Worm (Caenorhabditis elegans) whole organism, L4 larva: ENCODE measurements around the gene Y65A5A.1.
A peak's percentile ranks its signal among the peaks of the same experiment; 100 is the strongest.

Experiments used
- D1046.2 ChIP-seq: fragments of 200-800 bp; sonication (Bioruptor generic); IDR thresholded peaks from 2 replicates; pipeline ENCODE4 v1.3.6; 2022; ENCODE audit warnings: missing genetic modification characterization, missing compliant biosample characterization
- F37D6.2 ChIP-seq: sonication (generic microtip); optimal IDR thresholded peaks from 2 replicates; lab custom pipeline; 2016; ENCODE audit warnings: mild to moderate bottlenecking, missing genetic modification characterization, missing compliant biosample characterization
- F44E2.7 ChIP-seq: fragments of 200-800 bp; sonication (Bioruptor generic); IDR thresholded peaks from 2 replicates; pipeline ENCODE4 v2.1.2; 2022; ENCODE audit warnings: missing genetic modification characterization, missing compliant biosample characterization
- F49E8.2 ChIP-seq: sonication (generic microtip); optimal IDR thresholded peaks from 2 replicates; lab custom pipeline; 2016; ENCODE audit warnings: missing compliant biosample characterization, mild to moderate bottlenecking, missing genetic modification characterization, borderline replicate concordance
- T20F7.1 ChIP-seq: fragments of 200-800 bp; sonication (Bioruptor generic); optimal IDR thresholded peaks from 2 replicates; lab custom pipeline; 2018; ENCODE audit warnings: mild to moderate bottlenecking, missing genetic modification characterization, missing compliant biosample characterization
- T26A8.4 ChIP-seq: fragments of 200-800 bp; sonication (Bioruptor generic); IDR thresholded peaks from 2 replicates; pipeline ENCODE4 v1.3.6; 2022; ENCODE audit warnings: missing genetic modification characterization, missing compliant biosample characterization
- Y5F2A.4 ChIP-seq: fragments of 200-800 bp; sonication (Bioruptor generic); optimal IDR thresholded peaks from 2 replicates; lab custom pipeline; 2018; ENCODE audit warnings: mild to moderate bottlenecking, missing genetic modification characterization, missing compliant biosample characterization
- aly-2 ChIP-seq: sonication (generic microtip); optimal IDR thresholded peaks from 2 replicates; lab custom pipeline; 2018; ENCODE audit warnings: missing biosample characterization, missing genetic modification characterization
- ama-1 ChIP-seq: fragments of 150-350 bp; optimal IDR thresholded peaks from 2 replicates; lab custom pipeline; 2014; ENCODE audit warnings: inconsistent platforms, mixed read lengths
- ceh-20 ChIP-seq: fragments of 200-800 bp; sonication (Bioruptor generic); IDR thresholded peaks from 2 replicates; pipeline ENCODE4 v1.3.6; 2022; ENCODE audit warnings: missing genetic modification reagents, missing genetic modification characterization, missing compliant biosample characterization
- ceh-62 ChIP-seq: sonication (generic microtip); optimal IDR thresholded peaks from 2 replicates; lab custom pipeline; 2017; ENCODE audit warnings: missing biosample characterization, missing genetic modification characterization
- ces-1 ChIP-seq: fragments of 150-350 bp; sonication (generic microtip); optimal IDR thresholded peaks from 4 replicates; lab custom pipeline; 2014; ENCODE audit warnings: missing biosample characterization, missing genetic modification reagents, missing genetic modification characterization
- cey-2 ChIP-seq: sonication (generic microtip); optimal IDR thresholded peaks from 3 replicates; lab custom pipeline; 2017; ENCODE audit warnings: missing genetic modification characterization, mild to moderate bottlenecking, missing compliant biosample characterization, antibody characterized with exemption, borderline replicate concordance; ENCODE audit not compliant: insufficient read depth
- daf-12 ChIP-seq: fragments of 150-350 bp; optimal IDR thresholded peaks from 2 replicates; lab custom pipeline; 2014; ENCODE audit warnings: missing biosample characterization, missing genetic modification reagents, missing genetic modification characterization
- daf-16 ChIP-seq, 3 experiments: sonication (generic microtip); optimal IDR thresholded peaks; 2 replicates each; lab custom pipeline; 2016 to 2017; ENCODE audit warnings: missing genetic modification characterization in 3 of 3, missing genetic modification reagents in 3 of 3, mild to moderate bottlenecking in 2 of 3, missing compliant biosample characterization in 2 of 3, missing biosample characterization in 1 of 3, moderate library complexity in 1 of 3
- daf-8 ChIP-seq: fragments of 200-800 bp; sonication (Bioruptor generic); IDR thresholded peaks from 2 replicates; pipeline ENCODE4 v1.3.6; 2022; ENCODE audit warnings: missing genetic modification characterization, missing compliant biosample characterization
- dmd-8 ChIP-seq: fragments of 200-800 bp; sonication (Bioruptor generic); IDR thresholded peaks from 2 replicates; pipeline ENCODE4 v1.3.6; 2022; ENCODE audit warnings: missing genetic modification characterization, missing compliant biosample characterization
- dmd-9 ChIP-seq: fragments of 200-800 bp; sonication (Bioruptor generic); IDR thresholded peaks from 2 replicates; pipeline ENCODE4 v1.3.6; 2022; ENCODE audit warnings: missing genetic modification reagents, missing genetic modification characterization, missing compliant biosample characterization
- dve-1 ChIP-seq: sonication (generic microtip); optimal IDR thresholded peaks from 2 replicates; lab custom pipeline; 2017; ENCODE audit warnings: antibody characterized with exemption, mild to moderate bottlenecking, missing genetic modification characterization, missing compliant biosample characterization; ENCODE audit not compliant: insufficient read depth
- egl-27 ChIP-seq: sonication (generic microtip); optimal IDR thresholded peaks from 3 replicates; lab custom pipeline; 2017; ENCODE audit warnings: missing biosample characterization, missing genetic modification reagents, missing genetic modification characterization
- egl-43 ChIP-seq: fragments of 200-800 bp; sonication (Bioruptor generic); IDR thresholded peaks from 2 replicates; pipeline ENCODE4 v1.3.6; 2022; ENCODE audit warnings: missing genetic modification reagents, missing genetic modification characterization, missing compliant biosample characterization
- fkh-10 ChIP-seq: fragments of 150-350 bp; optimal IDR thresholded peaks from 2 replicates; lab custom pipeline; 2014; ENCODE audit warnings: missing biosample characterization, missing genetic modification reagents, missing genetic modification characterization
- hlh-30 ChIP-seq: sonication (generic microtip); optimal IDR thresholded peaks from 2 replicates; lab custom pipeline; 2017; ENCODE audit warnings: antibody characterized with exemption, mild to moderate bottlenecking, missing genetic modification characterization, missing compliant biosample characterization; ENCODE audit not compliant: insufficient read depth
- lin-1 ChIP-seq: fragments of 200-800 bp; sonication (Bioruptor generic); IDR thresholded peaks from 2 replicates; pipeline ENCODE4 v1.3.6; 2022; ENCODE audit warnings: missing genetic modification reagents, missing genetic modification characterization, missing compliant biosample characterization
- lir-3 ChIP-seq: sonication (generic microtip); optimal IDR thresholded peaks from 2 replicates; lab custom pipeline; 2016; ENCODE audit warnings: mild to moderate bottlenecking, missing genetic modification characterization, missing compliant biosample characterization
- madf-5 ChIP-seq, 2 experiments: fragments of 200-800 bp; sonication (Bioruptor generic); IDR thresholded peaks; 2 replicates each; pipeline ENCODE4 v1.3.6; 2022; ENCODE audit warnings: missing compliant biosample characterization in 2 of 2, missing genetic modification characterization in 2 of 2
- madf-9 ChIP-seq: fragments of 200-800 bp; sonication (Bioruptor generic); conservative IDR thresholded peaks from 2 replicates; pipeline ENCODE4 v1.3.6; 2022; ENCODE audit warnings: missing genetic modification reagents, missing genetic modification characterization, missing compliant biosample characterization
- mdt-29 ChIP-seq: fragments of 200-800 bp; sonication (Bioruptor generic); IDR thresholded peaks from 2 replicates; pipeline ENCODE4 v1.3.6; 2022; ENCODE audit warnings: missing genetic modification reagents, missing genetic modification characterization, missing compliant biosample characterization
- mep-1 ChIP-seq: fragments of 150-350 bp; sonication (generic microtip); optimal IDR thresholded peaks from 3 replicates; lab custom pipeline; 2014; ENCODE audit warnings: missing biosample characterization, missing genetic modification characterization
- mes-2 ChIP-seq: sonication (generic microtip); optimal IDR thresholded peaks from 2 replicates; lab custom pipeline; 2016; ENCODE audit warnings: missing genotype, mild to moderate bottlenecking, missing genetic modification characterization, missing compliant biosample characterization; ENCODE audit not compliant: poor library complexity, severe bottlenecking
- nhr-10 ChIP-seq: fragments of 150-350 bp; optimal IDR thresholded peaks from 2 replicates; lab custom pipeline; 2014; ENCODE audit warnings: missing biosample characterization, missing genetic modification characterization
- nhr-237 ChIP-seq: sonication (generic microtip); optimal IDR thresholded peaks from 2 replicates; lab custom pipeline; 2017; ENCODE audit warnings: missing biosample characterization, missing genetic modification characterization
- nhr-25 ChIP-seq: sonication (generic microtip); optimal IDR thresholded peaks from 2 replicates; lab custom pipeline; 2017; ENCODE audit warnings: missing genetic modification characterization, mild to moderate bottlenecking, missing compliant biosample characterization, antibody characterized with exemption, moderate library complexity, borderline replicate concordance; ENCODE audit not compliant: insufficient read depth
- nhr-42 ChIP-seq: fragments of 200-800 bp; sonication (Bioruptor generic); IDR thresholded peaks from 2 replicates; pipeline ENCODE4 v1.3.6; 2022; ENCODE audit warnings: missing genetic modification characterization, missing compliant biosample characterization
- nhr-48 ChIP-seq: sonication (generic microtip); optimal IDR thresholded peaks from 2 replicates; lab custom pipeline; 2016; ENCODE audit warnings: mild to moderate bottlenecking, missing genetic modification characterization, missing compliant biosample characterization
- nhr-6 ChIP-seq: fragments of 150-350 bp; optimal IDR thresholded peaks from 2 replicates; lab custom pipeline; 2014; ENCODE audit warnings: missing biosample characterization, missing genetic modification characterization
- nhr-76 ChIP-seq: fragments of 150-350 bp; optimal IDR thresholded peaks from 2 replicates; lab custom pipeline; 2014; ENCODE audit warnings: missing biosample characterization, missing genetic modification characterization
- pha-4 ChIP-seq, 2 experiments: fragments of 150-350 bp in 1 of 2; fragments of 200-800 bp in 1 of 2; sonication (Bioruptor generic) in 1 of 2; IDR thresholded peaks in 1 of 2; optimal IDR thresholded peaks in 1 of 2; 2 replicates each; pipeline versions ENCODE4 v1.3.6 to Lab custom; 2014 to 2022; ENCODE audit warnings: missing genetic modification characterization in 2 of 2, missing genetic modification reagents in 2 of 2, missing biosample characterization in 1 of 2, missing compliant biosample characterization in 1 of 2
- php-3 ChIP-seq: fragments of 200-800 bp; sonication (Bioruptor generic); IDR thresholded peaks from 2 replicates; pipeline ENCODE4 v1.3.6; 2022; ENCODE audit warnings: missing genetic modification reagents, missing genetic modification characterization, missing compliant biosample characterization
- pqm-1 ChIP-seq: sonication (generic microtip); optimal IDR thresholded peaks from 2 replicates; lab custom pipeline; 2017; ENCODE audit warnings: missing biosample characterization, missing genetic modification characterization
- sdz-12 ChIP-seq: fragments of 200-800 bp; sonication (Bioruptor generic); optimal IDR thresholded peaks from 2 replicates; lab custom pipeline; 2018; ENCODE audit warnings: mild to moderate bottlenecking, missing genetic modification characterization, missing compliant biosample characterization
- skn-1 ChIP-seq: fragments of 150-350 bp; optimal IDR thresholded peaks from 2 replicates; lab custom pipeline; 2014; ENCODE audit warnings: missing biosample characterization, missing genetic modification characterization
- spr-1 ChIP-seq: sonication (generic microtip); optimal IDR thresholded peaks from 2 replicates; lab custom pipeline; 2016; ENCODE audit warnings: mild to moderate bottlenecking, missing genetic modification characterization, missing compliant biosample characterization
- tag-97 ChIP-seq: fragments of 200-800 bp; sonication (Bioruptor generic); IDR thresholded peaks from 2 replicates; pipeline ENCODE4 v1.3.6; 2022; ENCODE audit warnings: missing genetic modification characterization, missing compliant biosample characterization
- tra-1 ChIP-seq: fragments of 200-800 bp; sonication (Bioruptor generic); IDR thresholded peaks from 2 replicates; pipeline ENCODE4 v1.3.6; 2022; ENCODE audit warnings: missing genetic modification reagents, missing genetic modification characterization, missing compliant biosample characterization
- zag-1 ChIP-seq: fragments of 150-350 bp; optimal IDR thresholded peaks from 2 replicates; lab custom pipeline; 2014; ENCODE audit warnings: missing biosample characterization, missing genetic modification characterization
- zfp-2 ChIP-seq: sonication (generic microtip); optimal IDR thresholded peaks from 2 replicates; lab custom pipeline; 2016; ENCODE audit warnings: mild to moderate bottlenecking, missing genetic modification characterization, missing compliant biosample characterization
- zip-11 ChIP-seq: fragments of 200-800 bp; sonication (Bioruptor generic); IDR thresholded peaks from 2 replicates; pipeline ENCODE4 v1.3.6; 2022; ENCODE audit warnings: missing genetic modification characterization, missing compliant biosample characterization

Y65A5A.1 gene

DNA sequence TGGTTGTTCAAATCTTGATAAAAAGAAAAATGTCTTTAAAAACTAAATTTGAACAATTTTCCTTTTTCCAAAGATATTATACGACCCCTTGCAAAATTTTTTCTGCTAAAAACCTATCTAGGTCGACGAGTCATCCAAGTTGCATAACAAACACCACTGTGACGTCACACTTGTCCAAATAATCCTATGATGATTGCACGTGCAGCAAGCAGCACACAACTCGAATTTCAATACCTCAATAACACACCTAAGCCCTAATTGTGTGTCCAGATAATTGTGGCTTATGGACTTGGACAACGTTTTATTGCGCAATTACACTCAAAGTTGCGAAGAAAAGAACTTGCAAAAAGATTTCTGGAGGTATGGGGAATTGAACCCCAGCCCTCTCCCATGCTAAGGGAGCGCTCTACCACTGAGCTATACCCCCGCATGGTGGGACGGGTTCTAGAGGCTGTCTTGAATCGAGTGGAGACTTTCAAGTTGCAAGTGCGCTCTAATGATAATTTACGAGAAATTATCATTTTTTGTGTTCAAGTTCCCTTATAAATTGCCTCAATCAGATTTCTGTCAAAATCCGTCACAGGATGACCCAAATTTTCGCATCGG is 10.7 kb downstream of the Y65A5A.1 start:
- TF ChIP-seq ces-1 (GFP tag; lab: Kevin White, UChicago) (no peak), F44E2.7 (GFP tag; lab: Robert Waterston, UW) (no peak), madf-5 (GFP tag; IDR thresholded peaks at IDR 0.05; lab: Robert Waterston, UW) (0 out of 4 replicates have a peak, but pooled peaks of 1 of the 2 experiments have one; percentile 50), daf-16 (GFP tag; optimal IDR thresholded peaks at IDR 0.05; lab: Kevin White, UChicago) (peak; percentile 50 to 55), daf-16 (tag; optimal IDR thresholded peaks at IDR 0.05; lab: Kevin White, UChicago) (peak; percentile 79), Y5F2A.4 (GFP tag; lab: Kevin White, UChicago) (peak; percentile 76), nhr-10 (tag; lab: Kevin White, UChicago) (no peak), madf-9 (0 out of 2 replicates have a peak, but pooled peaks have one; percentile 33), nhr-25 (no peak), T26A8.4 (peak; percentile 89), daf-12 (tag; lab: Kevin White, UChicago) (no peak), egl-43 (peak; percentile 93), ceh-20 (GFP tag; lab: Robert Waterston, UW) (peak; percentile 63), nhr-237 (tag; lab: Kevin White, UChicago) (no peak), dmd-9 (0 out of 2 replicates have a peak, but pooled peaks have one; percentile 46), F37D6.2 (tag; lab: Kevin White, UChicago) (peak; percentile 45), spr-1 (tag; lab: Kevin White, UChicago) (peak; percentile 64), pqm-1 (no peak), tra-1 (peak; percentile 79; the same call in 1 of the 2 replicates), fkh-10 (GFP tag; lab: Kevin White, UChicago) (no peak), zfp-2 (peak; percentile 55), mdt-29 (GFP tag; lab: Robert Waterston, UW) (peak; percentile 80), mep-1 (tag; lab: Kevin White, UChicago) (peak; percentile 77), egl-27 (tag; lab: Kevin White, UChicago) (no peak), F49E8.2 (tag; lab: Kevin White, UChicago) (peak; percentile 88), nhr-42 (GFP tag; lab: Robert Waterston, UW) (peak; percentile 82), ceh-62 (tag; lab: Kevin White, UChicago) (no peak), T20F7.1 (GFP tag; lab: Kevin White, UChicago) (peak; percentile 35), cey-2 (tag; lab: Kevin White, UChicago) (no peak), nhr-6 (peak; percentile 2), sdz-12 (no peak), pha-4 (GFP tag; IDR thresholded peaks at IDR 0.05; lab: Robert Waterston, UW) (peak; percentile 82; the same call in 1 of the 2 replicates), pha-4 (tag; optimal IDR thresholded peaks at IDR 0.05; lab: Kevin White, UChicago) (no peak), skn-1 (tag; lab: Kevin White, UChicago) (no peak), zag-1 (tag; lab: Kevin White, UChicago) (no peak), aly-2 (no peak), daf-8 (GFP tag; lab: Robert Waterston, UW) (no peak), zip-11 (GFP tag; lab: Robert Waterston, UW) (0 out of 2 replicates have a peak, but pooled peaks have one; percentile 47), tag-97 (GFP tag; lab: Robert Waterston, UW) (no peak), lin-1 (GFP tag; lab: Robert Waterston, UW) (peak; percentile 85), D1046.2 (GFP tag; lab: Robert Waterston, UW) (peak; percentile 83; the same call in 1 of the 2 replicates), lir-3 (tag; lab: Kevin White, UChicago) (peak; percentile 72), hlh-30 (tag; lab: Kevin White, UChicago) (peak; percentile 65), dmd-8 (GFP tag; lab: Robert Waterston, UW) (peak; percentile 93), nhr-76 (no peak), mes-2 (tag; lab: Kevin White, UChicago) (peak; percentile 84), nhr-48 (tag; lab: Kevin White, UChicago) (peak; percentile 36), dve-1 (tag; lab: Kevin White, UChicago) (peak; percentile 73), php-3 (GFP tag; lab: Robert Waterston, UW) (peak; percentile 68), ama-1 (no peak)
